Worm (Caenorhabditis elegans) whole organism, young adult: ENCODE results near the gene B0244.7.

Experiments used
- Y67H2A.10 ChIP-seq: fragments of 200-800 bp; sonication (Bioruptor generic); conservative IDR thresholded peaks from 2 replicates; pipeline ENCODE4 v1.3.6; 2022; ENCODE audit warnings: missing genetic modification reagents, missing genetic modification characterization, missing compliant biosample characterization
- hmg-20 ChIP-seq: fragments of 200-800 bp; sonication (Bioruptor generic); IDR thresholded peaks from 2 replicates; pipeline ENCODE4 v1.3.6; 2022; ENCODE audit warnings: missing genetic modification reagents, missing genetic modification characterization, missing compliant biosample characterization
- pha-4 ChIP-seq: fragments of 150-350 bp; sonication (generic microtip); optimal IDR thresholded peaks from 2 replicates; lab custom pipeline; 2014; ENCODE audit warnings: missing biosample characterization, missing genetic modification reagents, missing genetic modification characterization

DNA sequence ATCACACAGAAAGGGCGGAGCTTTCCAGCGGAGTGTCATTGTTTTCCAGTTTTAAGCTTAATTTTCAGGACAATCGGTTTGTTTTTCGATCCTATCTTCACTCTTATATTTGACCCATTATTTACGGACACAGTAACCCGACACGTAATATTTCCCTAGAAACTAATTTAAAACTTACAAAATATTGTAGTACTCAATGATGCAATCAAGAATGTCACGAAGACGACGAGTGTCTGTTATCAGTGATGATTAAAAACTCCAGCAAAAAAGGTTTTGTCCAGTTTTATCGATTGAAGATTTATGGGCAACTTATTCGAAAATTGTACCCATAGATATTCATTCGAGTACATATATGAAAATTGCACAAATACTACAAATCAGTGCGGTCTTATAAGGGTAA lies 1.6 kb downstream of the B0244.7 start, which contains the start of gene B0244.17:
- no peak for TF ChIP-seq hmg-20 (GFP tag; lab: Robert Waterston, UW)
- no peak for TF ChIP-seq pha-4 (tag; lab: Kevin White, UChicago)
- TF ChIP-seq Y67H2A.10 (GFP tag; lab: Robert Waterston, UW) = no peak
